Fruit fly (Drosophila melanogaster) whole organism, pupa: Measurements from ENCODE around the gene fd96Cb.
A peak's percentile ranks its signal among the peaks of the same experiment; 100 is the strongest.

ENCODE experiments used
- CG10348 ChIP-seq: fragments of 200-800 bp; sonication (Bioruptor generic); IDR thresholded peaks from 2 replicates; pipeline ENCODE4 v1.3.6; 2022; ENCODE audit warnings: missing biosample characterization, missing genetic modification characterization
- CG12605 ChIP-seq: fragments of 200-800 bp; sonication (Bioruptor generic); IDR thresholded peaks from 2 replicates; pipeline ENCODE4 v1.3.6; 2022; ENCODE audit warnings: missing biosample characterization, missing genetic modification characterization
- CG13204 ChIP-seq: fragments of 200-800 bp; sonication (Bioruptor generic); optimal IDR thresholded peaks from 2 replicates; lab custom pipeline; 2018; ENCODE audit warnings: missing biosample characterization, mild to moderate bottlenecking, missing genetic modification characterization, moderate library complexity
- CG15710 ChIP-seq: fragments of 200-800 bp; sonication (Bioruptor generic); optimal IDR thresholded peaks from 2 replicates; lab custom pipeline; 2018; ENCODE audit warnings: missing biosample characterization, mild to moderate bottlenecking, missing genetic modification characterization, moderate library complexity
- CG17806 ChIP-seq: fragments of 200-800 bp; sonication (Bioruptor generic); optimal IDR thresholded peaks from 2 replicates; lab custom pipeline; 2018; ENCODE audit warnings: missing biosample characterization, mild to moderate bottlenecking, missing genetic modification characterization, moderate library complexity
- CG32121 ChIP-seq: fragments of 200-800 bp; sonication (Bioruptor generic); IDR thresholded peaks from 2 replicates; pipeline ENCODE4 v1.3.6; 2022; ENCODE audit warnings: missing biosample characterization, missing genetic modification characterization
- CG34367 ChIP-seq: fragments of 200-800 bp; sonication (Bioruptor generic); optimal IDR thresholded peaks from 2 replicates; lab custom pipeline; 2018; ENCODE audit warnings: missing biosample characterization, mild to moderate bottlenecking, missing genetic modification characterization
- CG4496 ChIP-seq: fragments of 200-800 bp; sonication (Bioruptor generic); IDR thresholded peaks from 3 replicates; pipeline ENCODE4 v1.3.6; 2022; ENCODE audit warnings: missing biosample characterization, missing genetic modification characterization
- CG8159 ChIP-seq: fragments of 200-800 bp; sonication (Bioruptor generic); optimal IDR thresholded peaks from 3 replicates; lab custom pipeline; 2018; ENCODE audit warnings: missing biosample characterization, mild to moderate bottlenecking, missing genetic modification characterization, moderate library complexity
- CG8301 ChIP-seq: fragments of 200-800 bp; sonication (Bioruptor generic); optimal IDR thresholded peaks from 2 replicates; lab custom pipeline; 2018; ENCODE audit warnings: missing biosample characterization, mild to moderate bottlenecking, missing genetic modification characterization
- CG9948 ChIP-seq: fragments of 200-800 bp; sonication (Bioruptor generic); optimal IDR thresholded peaks from 2 replicates; lab custom pipeline; 2018; ENCODE audit warnings: missing biosample characterization, mild to moderate bottlenecking, missing genetic modification characterization, moderate library complexity
- D1 ChIP-seq: fragments of 200-800 bp; sonication (Bioruptor generic); optimal IDR thresholded peaks from 2 replicates; lab custom pipeline; 2018; ENCODE audit warnings: missing biosample characterization, mild to moderate bottlenecking, missing genetic modification characterization, moderate library complexity
- EcR ChIP-seq: fragments of 200-800 bp; sonication (Bioruptor generic); optimal IDR thresholded peaks from 3 replicates; lab custom pipeline; 2019; ENCODE audit warnings: missing biosample characterization, missing genetic modification characterization, mild to moderate bottlenecking, moderate library complexity, missing genetic modification reagents
- Ets98B ChIP-seq: fragments of 200-800 bp; sonication (Bioruptor generic); IDR thresholded peaks from 2 replicates; pipeline ENCODE4 v1.3.6; 2022; ENCODE audit warnings: missing biosample characterization, missing genetic modification characterization
- Pif1A ChIP-seq: fragments of 200-800 bp; sonication (Bioruptor generic); optimal IDR thresholded peaks from 3 replicates; lab custom pipeline; 2016; ENCODE audit warnings: missing biosample characterization, missing genetic modification characterization
- Pif1B ChIP-seq: fragments of 200-800 bp; sonication (Bioruptor generic); optimal IDR thresholded peaks from 3 replicates; lab custom pipeline; 2016; ENCODE audit warnings: missing biosample characterization, missing genetic modification characterization
- Snoo ChIP-seq: fragments of 200-800 bp; sonication (Bioruptor generic); optimal IDR thresholded peaks from 3 replicates; lab custom pipeline; 2017; ENCODE audit warnings: missing biosample characterization, mild to moderate bottlenecking, missing genetic modification characterization, inconsistent platforms
- fd96Ca ChIP-seq: fragments of 200-800 bp; sonication (Bioruptor generic); IDR thresholded peaks from 3 replicates; pipeline ENCODE4 v1.3.6; 2022; ENCODE audit warnings: missing biosample characterization, missing genetic modification characterization
- rn ChIP-seq: fragments of 200-800 bp; sonication (Bioruptor generic); IDR thresholded peaks from 2 replicates; pipeline ENCODE4 v1.3.6; 2022; ENCODE audit warnings: missing biosample characterization, missing genetic modification characterization

Gene fd96Cb

DNA sequence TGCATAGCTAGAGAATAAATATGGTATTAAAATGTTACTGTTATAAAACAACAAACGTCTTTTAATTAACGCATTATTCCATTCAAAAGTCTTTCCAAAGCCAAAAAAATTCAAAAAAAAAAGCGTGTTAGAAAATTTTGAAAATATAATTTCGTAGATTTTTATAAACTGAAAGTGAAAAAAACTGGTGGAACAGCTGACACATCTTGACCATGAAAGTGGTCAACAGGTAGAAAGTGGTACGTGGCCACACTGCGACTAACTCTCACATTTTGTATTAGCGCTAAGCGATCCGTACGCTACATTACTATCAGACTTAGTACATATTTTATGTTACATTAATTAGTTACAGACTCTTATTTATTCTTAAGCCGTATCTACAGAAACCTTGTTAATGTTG lies 23.9 kb upstream of the fd96Cb start, which contains the start of gene CG11836:
Gene CG11836 (plus strand): TSS at position 256 of the 400 bp plus-strand sequence.
- no peak for TF ChIP-seq D1 (tag; lab: Kevin White, UChicago)
- no peak for TF ChIP-seq Pif1A (GFP tag; lab: Kevin White, UChicago)
- TF ChIP-seq CG9948 (tag; lab: Kevin White, UChicago) = no peak
- no peak for TF ChIP-seq CG34367
- TF ChIP-seq CG8301 (tag; lab: Kevin White, UChicago) = no peak
- no peak for TF ChIP-seq Pif1B (GFP tag; lab: Kevin White, UChicago)
- no peak for TF ChIP-seq Ets98B
- no peak for TF ChIP-seq CG8159 (tag; lab: Kevin White, UChicago)
- no peak for TF ChIP-seq CG15710 (tag; lab: Kevin White, UChicago)
- TF ChIP-seq, all 21 proteins: peak for 0

DNA sequence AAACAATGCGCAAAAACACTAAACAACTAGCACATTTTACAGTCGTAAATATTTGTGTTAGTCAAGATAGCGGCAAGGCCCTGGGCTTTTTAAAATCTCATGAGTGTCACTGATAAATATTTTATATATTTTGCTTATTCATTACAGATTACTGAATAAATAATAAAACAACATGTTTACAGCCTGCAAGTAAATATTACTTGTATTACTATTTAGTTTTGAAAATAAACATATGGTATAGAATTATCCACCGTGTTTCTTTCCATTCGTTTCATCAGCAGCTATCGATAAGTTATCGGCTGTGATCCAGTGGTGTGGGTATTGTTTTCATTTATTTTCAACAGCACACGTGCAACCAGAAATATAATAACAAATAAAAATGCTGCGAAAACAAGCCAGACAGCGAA lies 20.3 kb upstream of the fd96Cb start, which contains the start of the genes shams and CG11920:
Gene shams (minus strand): TSS at position 50 of the 407 bp plus-strand sequence.
Gene CG11920 (plus strand): TSS at position 320 of the 407 bp plus-strand sequence.
- TF ChIP-seq EcR (no peak), CG8159 (tag; lab: Kevin White, UChicago) (peak; percentile 58)

DNA sequence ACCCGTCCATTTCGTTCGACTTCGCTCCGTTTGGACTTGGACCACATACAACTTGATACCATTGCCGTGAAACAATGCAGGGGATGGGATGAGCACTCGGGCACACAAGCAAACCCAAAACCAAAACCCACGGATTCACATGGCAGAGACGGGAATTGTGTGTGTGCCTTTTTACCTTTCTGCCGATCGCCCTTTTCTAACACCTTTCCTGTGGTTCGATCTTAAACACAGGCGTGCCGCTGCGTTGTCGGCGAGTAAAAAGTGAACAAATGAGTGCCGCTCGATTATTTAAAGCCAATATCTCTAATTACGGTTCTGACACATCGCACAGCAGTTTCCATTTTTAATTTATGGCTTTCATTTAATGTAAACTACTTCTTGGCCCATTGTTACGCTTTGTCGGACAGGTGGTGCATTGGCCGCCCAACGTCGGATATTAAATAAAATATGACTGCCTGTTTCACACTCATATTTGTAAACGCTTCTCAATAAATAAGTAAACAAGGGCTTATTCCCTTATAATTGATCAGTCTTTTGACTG lies 17.5 kb upstream of the fd96Cb start:
- TF ChIP-seq CG8159 (tag; lab: Kevin White, UChicago) (no peak), D1 (tag; lab: Kevin White, UChicago) (no peak), EcR (no peak), CG4496 (no peak), Snoo (tag; lab: Kevin White, UChicago) (no peak), Pif1B (GFP tag; lab: Kevin White, UChicago) (no peak)
- TF ChIP-seq, all 21 proteins: peak for 0

DNA sequence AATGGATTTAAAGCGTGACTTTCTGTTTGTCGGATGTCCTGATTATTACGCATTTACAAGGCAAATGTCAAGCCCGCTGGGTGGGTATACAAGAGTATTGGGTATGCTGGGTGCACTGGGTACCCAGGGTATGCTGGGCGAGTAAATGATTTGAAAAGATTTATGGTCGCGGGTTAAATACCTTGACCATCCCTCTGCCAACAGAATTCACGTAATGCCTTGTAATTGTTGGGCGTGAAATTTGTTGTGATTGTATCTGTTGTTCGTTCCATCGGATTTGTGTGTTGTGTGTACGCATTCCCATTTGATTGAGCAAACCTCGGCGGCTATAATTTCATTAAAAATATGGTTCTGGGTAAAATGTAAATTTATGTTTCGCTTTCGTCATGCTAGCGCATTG lies 16.1 kb upstream of the fd96Cb start:
- TF ChIP-seq CG8301 (tag; lab: Kevin White, UChicago) (no peak), Pif1B (GFP tag; lab: Kevin White, UChicago) (no peak), Pif1A (GFP tag; lab: Kevin White, UChicago) (no peak), CG9948 (tag; lab: Kevin White, UChicago) (no peak), rn (no peak)

DNA sequence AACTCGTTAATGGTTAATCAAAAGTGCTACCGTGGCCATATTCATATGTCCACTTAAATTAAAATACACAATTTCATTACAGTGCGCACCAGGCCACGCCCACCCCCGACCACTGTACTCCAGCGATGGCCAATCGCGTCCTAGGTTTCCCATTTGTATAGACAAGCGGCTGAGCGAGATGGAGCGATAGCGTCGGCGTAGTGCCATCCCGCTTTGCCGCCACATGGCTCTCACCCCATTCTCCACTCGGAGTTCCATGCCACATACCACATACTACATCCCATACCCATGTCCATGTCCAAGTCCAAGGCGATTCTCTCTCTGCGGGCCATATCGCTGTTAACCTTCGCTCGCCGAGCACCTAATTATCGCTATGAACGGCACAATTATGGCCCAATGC lies 14.4 kb upstream of the fd96Cb start:
- TF ChIP-seq CG32121 (GFP tag; lab: Robert Waterston, UW) (peak; percentile 46; the same call in 1 of the 2 replicates), CG15710 (tag; lab: Kevin White, UChicago) (no peak)

DNA sequence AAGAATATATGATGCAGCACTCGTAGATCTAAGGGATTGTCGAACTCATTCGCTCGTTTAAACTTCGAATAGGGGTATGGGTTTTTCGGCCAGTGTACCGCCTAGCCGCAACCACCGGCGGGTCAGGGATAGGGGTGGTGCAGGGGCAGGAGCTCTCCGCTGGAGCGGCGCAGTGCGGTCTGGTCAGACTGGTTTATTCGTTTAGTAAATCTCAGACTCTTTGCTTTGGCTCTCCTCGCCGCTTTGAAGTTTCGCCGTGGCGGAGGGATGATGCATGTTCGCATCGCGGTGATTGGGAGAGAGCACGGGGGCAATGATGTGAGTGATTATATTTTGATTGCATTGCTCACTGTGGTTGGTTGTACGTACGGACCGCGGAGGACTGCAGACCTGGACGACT lies 12.5 kb upstream of the fd96Cb start, which contains the start of gene fd96Ca:
Gene fd96Ca (plus strand): TSS at position 337 of the 400 bp plus-strand sequence.
- TF ChIP-seq CG4496 = 0 out of 3 replicates have a peak, but pooled peaks have one; percentile 42
- peak; percentile 87 for TF ChIP-seq CG13204 (GFP tag; lab: Kevin White, UChicago)
- TF ChIP-seq Ets98B = no peak
- TF ChIP-seq, all 21 proteins: peak for 2

DNA sequence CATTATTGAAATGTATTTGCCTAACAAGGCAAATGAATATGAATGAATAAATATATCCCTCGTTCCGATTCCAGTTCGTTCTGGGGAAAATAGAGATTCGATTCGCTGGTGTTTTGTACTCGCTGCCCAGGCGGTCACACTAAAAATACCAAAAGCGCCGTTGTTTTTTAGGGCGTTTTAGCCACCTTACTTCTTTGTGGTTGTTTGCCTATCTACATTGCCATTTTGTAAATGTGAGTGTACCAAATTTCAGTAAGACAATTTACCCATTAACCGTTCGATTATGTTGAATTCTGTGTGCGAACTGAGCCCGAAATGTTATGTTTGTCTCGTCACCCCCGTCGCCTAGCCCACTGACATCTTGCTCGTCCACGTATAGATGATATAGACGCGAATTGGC lies 2.7 kb downstream of the fd96Cb start, which contains the start of the genes CG33095 and CG33096:
Gene CG33095 (plus strand): TSS at position 187 of the 400 bp plus-strand sequence.
Gene CG33096 (plus strand): TSS at position 187 of the 400 bp plus-strand sequence.
- TF ChIP-seq EcR = peak; percentile 1
- no peak for TF ChIP-seq CG34367

DNA sequence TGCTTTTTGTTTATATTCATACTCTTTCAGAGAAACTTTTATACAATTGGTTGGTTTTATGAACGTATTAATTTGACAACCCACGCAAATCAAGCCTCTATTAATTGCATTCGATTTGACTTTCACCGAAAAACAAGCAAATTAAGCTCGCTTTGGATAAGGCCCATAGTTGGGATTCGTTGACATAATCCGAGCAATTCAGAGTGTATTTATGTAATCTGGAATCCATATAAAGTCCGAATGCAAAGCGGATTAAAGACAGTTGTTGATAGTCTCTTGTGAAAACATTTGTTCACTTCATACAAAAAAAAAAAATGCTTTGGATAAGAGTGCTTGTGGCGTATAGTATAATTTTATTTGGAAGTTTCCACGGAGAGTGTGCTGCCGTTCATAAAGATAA lies 7.4 kb downstream of the fd96Cb start, which contains the start of gene CG45095:
Gene CG45095 (plus strand): TSS at position 301 of the 400 bp plus-strand sequence.
- TF ChIP-seq D1 (tag; lab: Kevin White, UChicago) (no peak), CG12605 (GFP tag; lab: Robert Waterston, UW) (no peak), CG34367 (no peak), CG8159 (tag; lab: Kevin White, UChicago) (no peak), CG4496 (no peak), fd96Ca (GFP tag; lab: Robert Waterston, UW) (no peak), CG10348 (no peak), Snoo (tag; lab: Kevin White, UChicago) (no peak), CG15710 (tag; lab: Kevin White, UChicago) (no peak), CG13204 (GFP tag; lab: Kevin White, UChicago) (no peak), Pif1A (GFP tag; lab: Kevin White, UChicago) (no peak), Pif1B (GFP tag; lab: Kevin White, UChicago) (no peak), CG32121 (GFP tag; lab: Robert Waterston, UW) (no peak), CG17806 (tag; lab: Kevin White, UChicago) (no peak)
